Fruit fly (Drosophila melanogaster): ENCODE measurements around the gene bnk.

Gene bnk

DNA sequence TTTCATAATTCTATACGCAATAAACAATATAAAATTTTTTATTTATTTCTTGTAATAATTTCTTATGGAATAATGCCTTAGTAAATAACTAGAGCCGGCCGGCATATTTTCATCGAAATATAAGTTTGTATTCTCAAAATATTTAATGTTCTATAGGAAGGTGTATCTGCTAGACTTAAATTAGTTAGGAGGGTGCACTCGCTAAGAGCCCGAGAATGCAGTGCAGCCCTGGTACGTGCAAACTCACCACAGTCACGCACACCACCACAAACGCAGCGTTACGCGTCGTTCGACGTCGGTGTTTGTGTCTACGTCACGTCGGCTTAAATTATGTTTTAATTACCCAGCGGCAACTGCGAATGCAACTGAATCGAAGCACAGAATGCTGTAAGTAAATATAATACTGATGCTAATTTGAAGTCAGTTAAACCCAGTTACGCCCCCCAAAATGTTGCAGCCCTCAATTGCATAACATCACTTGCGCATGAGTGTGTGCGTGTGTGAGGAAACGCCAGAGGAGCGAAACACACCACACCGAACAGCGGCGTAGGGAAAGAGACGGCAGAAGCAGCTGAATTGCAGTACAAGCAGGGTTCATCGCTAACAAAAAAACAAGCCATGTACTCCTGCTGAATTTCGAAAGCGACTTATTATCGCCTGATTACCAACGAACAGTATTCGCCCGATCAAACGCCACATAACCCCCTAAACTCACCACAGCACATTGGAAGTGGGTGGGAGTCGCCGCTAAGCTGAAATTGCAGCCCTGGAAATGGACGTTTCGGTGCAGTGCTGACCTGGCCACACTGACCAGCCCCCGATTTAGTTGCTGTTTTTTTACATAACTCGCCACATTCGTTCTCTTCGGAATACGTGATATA is 27.5 kb downstream of the bnk start, which contains the start of gene CG12054 (continued):
- TF ChIP-seq CG1602 (GFP tag; optimal IDR thresholded peaks at IDR 0.05) (no peak), CG17802 (tag; optimal IDR thresholded peaks at IDR 0.05) (no peak), jumu (GFP tag; optimal IDR thresholded peaks at IDR 0.05) (no peak), Tbp (GFP tag; optimal IDR thresholded peaks at IDR 0.05) (no peak), gce (GFP tag; IDR thresholded peaks at IDR 0.05) (no peak), CG11456 (GFP tag; IDR thresholded peaks at IDR 0.05) (no peak), dmrt99B (tag; optimal IDR thresholded peaks at IDR 0.05) (no peak), h (optimal IDR thresholded peaks at IDR 0.05) (no peak), bigmax (GFP tag; optimal IDR thresholded peaks at IDR 0.05) (peak; percentile 85), cg (GFP tag; optimal IDR thresholded peaks at IDR 0.05) (peak; percentile 97), otp (GFP tag; IDR thresholded peaks at IDR 0.05) (no peak), amos (GFP tag; IDR thresholded peaks at IDR 0.05; ENCODE audit: partially characterized antibody) (no peak), CG8359 (GFP tag; optimal IDR thresholded peaks at IDR 0.05; ENCODE audit: borderline replicate concordance) (no peak), nom (GFP tag; optimal IDR thresholded peaks at IDR 0.05) (no peak), CG9215 (GFP tag; IDR thresholded peaks at IDR 0.05) (no peak), seq (GFP tag; IDR thresholded peaks at IDR 0.05) (no peak), bsh (GFP tag; optimal IDR thresholded peaks at IDR 0.05) (no peak), CG4328 (GFP tag; optimal IDR thresholded peaks at IDR 0.05) (no peak), D19B (GFP tag; optimal IDR thresholded peaks at IDR 0.05) (no peak), CG2120 (GFP tag; optimal IDR thresholded peaks at IDR 0.05) (no peak), Bteb2 (GFP tag; optimal IDR thresholded peaks at IDR 0.05) (no peak), CG13123 (GFP tag; optimal IDR thresholded peaks at IDR 0.05) (no peak), C15 (GFP tag; IDR thresholded peaks at IDR 0.05) (no peak), Stat92E (GFP tag; optimal IDR thresholded peaks at IDR 0.05) (no peak), CG34422 (GFP tag; IDR thresholded peaks at IDR 0.05) (no peak), CG16779 (GFP tag; IDR thresholded peaks at IDR 0.05) (no peak), Doc2 (GFP tag; IDR thresholded peaks at IDR 0.05) (no peak), Fer2 (tag; optimal IDR thresholded peaks at IDR 0.05) (no peak), Oaz (GFP tag; IDR thresholded peaks at IDR 0.05) (no peak), danr (GFP tag; IDR thresholded peaks at IDR 0.05) (no peak), CG43689 (GFP tag; IDR thresholded peaks at IDR 0.05) (no peak), CG6654 (GFP tag; optimal IDR thresholded peaks at IDR 0.05) (no peak), Optix (GFP tag; IDR thresholded peaks at IDR 0.05) (no peak), rib (GFP tag; IDR thresholded peaks at IDR 0.05) (no peak), H15 (GFP tag; IDR thresholded peaks at IDR 0.05) (no peak), Neu2 (GFP tag; optimal IDR thresholded peaks at IDR 0.05; ENCODE audit: borderline replicate concordance) (no peak), fru (optimal IDR thresholded peaks at IDR 0.05) (no peak), Six4 (GFP tag; optimal IDR thresholded peaks at IDR 0.05) (no peak), CG12071 (GFP tag; optimal IDR thresholded peaks at IDR 0.05) (no peak), Scr (GFP tag; IDR thresholded peaks at IDR 0.05; ENCODE audit: partially characterized antibody) (no peak), CG3726 (GFP tag; IDR thresholded peaks at IDR 0.05) (no peak), Fer1 (GFP tag; optimal IDR thresholded peaks at IDR 0.05) (no peak), trh (GFP tag; optimal IDR thresholded peaks at IDR 0.05) (no peak), CG14014 (GFP tag; IDR thresholded peaks at IDR 0.05) (no peak), odd (GFP tag; optimal IDR thresholded peaks at IDR 0.05) (no peak), fu2 (GFP tag; optimal IDR thresholded peaks at IDR 0.05) (peak; percentile 45), YL-1 (GFP tag; optimal IDR thresholded peaks at IDR 0.05) (peak; percentile 99), dimm (GFP tag; IDR thresholded peaks at IDR 0.05) (no peak), CG8281 (tag; optimal IDR thresholded peaks at IDR 0.05) (no peak), CG11504 (tag; optimal IDR thresholded peaks at IDR 0.05) (peak; percentile 23), usp (GFP tag; optimal IDR thresholded peaks at IDR 0.05) (no peak)
